Worm (Caenorhabditis elegans) whole organism, mixed stage, embryonic: ENCODE data around the gene T04H1.12.

ENCODE experiments used
- M03D4.4 ChIP-seq: sonication (generic microtip); optimal IDR thresholded peaks from 2 replicates; lab custom pipeline; 2017; ENCODE audit warnings: mild to moderate bottlenecking, missing genetic modification characterization, missing compliant biosample characterization
- bed-3 ChIP-seq: fragments of 200-800 bp; sonication (Bioruptor generic); optimal IDR thresholded peaks from 3 replicates; lab custom pipeline; 2018; ENCODE audit warnings: mild to moderate bottlenecking, missing genetic modification characterization, moderate library complexity, missing compliant biosample characterization
- blmp-1 ChIP-seq: fragments of 150-350 bp; optimal IDR thresholded peaks from 2 replicates; lab custom pipeline; 2014; ENCODE audit warnings: missing biosample characterization, missing genetic modification characterization
- ceh-39 ChIP-seq: fragments of 150-350 bp; optimal IDR thresholded peaks from 2 replicates; lab custom pipeline; 2014; ENCODE audit warnings: missing biosample characterization, missing genetic modification characterization
- ceh-43 ChIP-seq: fragments of 200-800 bp; sonication (Bioruptor generic); optimal IDR thresholded peaks from 2 replicates; lab custom pipeline; 2018; ENCODE audit warnings: mild to moderate bottlenecking, missing genetic modification characterization, moderate library complexity, missing compliant biosample characterization
- ceh-83 ChIP-seq: fragments of 200-800 bp; sonication (Bioruptor generic); optimal IDR thresholded peaks from 2 replicates; lab custom pipeline; 2018; ENCODE audit warnings: mild to moderate bottlenecking, missing genetic modification characterization, missing compliant biosample characterization
- ces-1 ChIP-seq: fragments of 150-350 bp; optimal IDR thresholded peaks from 2 replicates; lab custom pipeline; 2014; ENCODE audit warnings: missing biosample characterization, missing genetic modification reagents, missing genetic modification characterization
- cnd-1 ChIP-seq: fragments of 200-800 bp; sonication (Bioruptor generic); optimal IDR thresholded peaks from 2 replicates; lab custom pipeline; 2018; ENCODE audit warnings: mild to moderate bottlenecking, missing genetic modification characterization, missing compliant biosample characterization
- drap-1 ChIP-seq: fragments of 200-800 bp; sonication (Bioruptor generic); optimal IDR thresholded peaks from 3 replicates; lab custom pipeline; 2018; ENCODE audit warnings: mild to moderate bottlenecking, missing genetic modification characterization, missing compliant biosample characterization
- elt-3 ChIP-seq: fragments of 150-350 bp; optimal IDR thresholded peaks from 2 replicates; lab custom pipeline; 2014; ENCODE audit warnings: missing biosample characterization, missing genetic modification characterization
- flh-1 ChIP-seq: fragments of 200-800 bp; sonication (Bioruptor generic); optimal IDR thresholded peaks from 2 replicates; lab custom pipeline; 2018; ENCODE audit warnings: mild to moderate bottlenecking, missing genetic modification characterization, moderate library complexity, missing compliant biosample characterization
- ham-2 ChIP-seq: fragments of 200-800 bp; sonication (Bioruptor generic); optimal IDR thresholded peaks from 2 replicates; lab custom pipeline; 2018; ENCODE audit warnings: mild to moderate bottlenecking, missing genetic modification characterization, missing compliant biosample characterization
- hlh-1 ChIP-seq: fragments of 150-350 bp; optimal IDR thresholded peaks from 2 replicates; lab custom pipeline; 2014; ENCODE audit warnings: missing biosample characterization, missing genetic modification reagents, missing genetic modification characterization
- lin-13 ChIP-seq: fragments of 150-350 bp; optimal IDR thresholded peaks from 2 replicates; lab custom pipeline; 2014; ENCODE audit warnings: missing biosample characterization, missing genetic modification characterization
- lin-32 ChIP-seq: fragments of 200-800 bp; sonication (Bioruptor generic); optimal IDR thresholded peaks from 2 replicates; lab custom pipeline; 2018; ENCODE audit warnings: mild to moderate bottlenecking, missing genetic modification characterization, missing compliant biosample characterization
- lsy-2 ChIP-seq: fragments of 150-350 bp; optimal IDR thresholded peaks from 2 replicates; lab custom pipeline; 2014; ENCODE audit warnings: missing biosample characterization, missing genetic modification characterization
- mab-5 ChIP-seq: fragments of 150-350 bp; optimal IDR thresholded peaks from 2 replicates; lab custom pipeline; 2014; ENCODE audit warnings: missing biosample characterization, missing genetic modification characterization
- mls-2 ChIP-seq: sonication (generic microtip); optimal IDR thresholded peaks from 2 replicates; lab custom pipeline; 2016; ENCODE audit warnings: mild to moderate bottlenecking, missing genetic modification characterization, moderate library complexity, missing compliant biosample characterization
- nhr-12 ChIP-seq: fragments of 150-350 bp; optimal IDR thresholded peaks from 2 replicates; lab custom pipeline; 2014; ENCODE audit warnings: missing biosample characterization, missing genetic modification characterization
- nhr-2 ChIP-seq: fragments of 150-350 bp; optimal IDR thresholded peaks from 2 replicates; lab custom pipeline; 2014; ENCODE audit warnings: missing biosample characterization, missing genetic modification characterization
- nhr-237 ChIP-seq: fragments of 150-350 bp; optimal IDR thresholded peaks from 2 replicates; lab custom pipeline; 2014; ENCODE audit warnings: missing biosample characterization, missing genetic modification characterization
- nhr-28 ChIP-seq: fragments of 150-350 bp; optimal IDR thresholded peaks from 2 replicates; lab custom pipeline; 2014; ENCODE audit warnings: missing biosample characterization, missing genetic modification characterization
- nhr-76 ChIP-seq: sonication (generic microtip); optimal IDR thresholded peaks from 2 replicates; lab custom pipeline; 2017; ENCODE audit warnings: missing biosample characterization, missing genetic modification characterization
- sem-2 ChIP-seq: fragments of 200-800 bp; sonication (Bioruptor generic); optimal IDR thresholded peaks from 2 replicates; lab custom pipeline; 2018; ENCODE audit warnings: mild to moderate bottlenecking, missing genetic modification characterization, missing compliant biosample characterization
- snpc-4 ChIP-seq: fragments of 150-350 bp; optimal IDR thresholded peaks from 2 replicates; lab custom pipeline; 2014; ENCODE audit warnings: missing biosample characterization, missing genetic modification characterization
- sptf-1 ChIP-seq: sonication (generic microtip); optimal IDR thresholded peaks from 2 replicates; lab custom pipeline; 2017; ENCODE audit warnings: mild to moderate bottlenecking, missing genetic modification characterization, moderate library complexity, missing compliant biosample characterization
- tbx-8 ChIP-seq: fragments of 200-800 bp; sonication (Bioruptor generic); optimal IDR thresholded peaks from 2 replicates; lab custom pipeline; 2018; ENCODE audit warnings: mild to moderate bottlenecking, missing genetic modification characterization, moderate library complexity, missing compliant biosample characterization
- unc-120 ChIP-seq: sonication (generic microtip); optimal IDR thresholded peaks from 2 replicates; lab custom pipeline; 2017; ENCODE audit warnings: missing genetic modification characterization, missing compliant biosample characterization; ENCODE audit not compliant: poor library complexity, severe bottlenecking
- unc-39 ChIP-seq: fragments of 150-350 bp; optimal IDR thresholded peaks from 2 replicates; lab custom pipeline; 2014; ENCODE audit warnings: missing biosample characterization, missing genetic modification characterization
- zip-8 ChIP-seq: fragments of 150-350 bp; optimal IDR thresholded peaks from 2 replicates; lab custom pipeline; 2014; ENCODE audit warnings: missing biosample characterization, missing genetic modification characterization
- ztf-11 ChIP-seq: fragments of 150-350 bp; optimal IDR thresholded peaks from 2 replicates; lab custom pipeline; 2014; ENCODE audit warnings: missing biosample characterization, missing genetic modification characterization

T04H1.12 gene

DNA sequence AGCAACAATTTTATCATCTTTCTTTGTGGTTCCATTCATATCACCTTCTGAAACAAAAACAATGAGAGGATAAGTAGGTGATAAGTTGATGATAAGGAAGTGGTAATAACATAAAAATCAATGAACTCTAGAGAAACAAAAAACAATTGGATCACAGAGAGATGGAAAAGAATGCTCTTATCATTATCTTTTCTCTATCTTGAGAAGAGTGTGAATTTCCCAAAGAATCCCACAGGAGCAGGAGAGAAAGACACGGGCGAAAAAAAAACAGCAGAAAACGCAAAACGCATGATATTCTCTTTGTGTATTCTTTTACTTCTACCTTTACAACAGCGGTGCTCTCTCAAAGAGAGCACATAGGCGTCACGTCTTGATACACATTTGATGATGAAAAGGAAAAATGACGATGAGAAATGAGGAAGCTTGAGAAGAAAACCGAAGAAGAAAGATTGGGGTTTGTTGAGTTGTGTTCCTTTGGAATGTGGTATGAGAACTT is 13.9 kb downstream of the T04H1.12 start, which contains the start of gene twk-24:
Gene twk-24, minus strand, starts transcription at position 51 of the 496 bp plus-strand sequence.
- TF ChIP-seq unc-39 (no peak), mls-2 (no peak)

DNA sequence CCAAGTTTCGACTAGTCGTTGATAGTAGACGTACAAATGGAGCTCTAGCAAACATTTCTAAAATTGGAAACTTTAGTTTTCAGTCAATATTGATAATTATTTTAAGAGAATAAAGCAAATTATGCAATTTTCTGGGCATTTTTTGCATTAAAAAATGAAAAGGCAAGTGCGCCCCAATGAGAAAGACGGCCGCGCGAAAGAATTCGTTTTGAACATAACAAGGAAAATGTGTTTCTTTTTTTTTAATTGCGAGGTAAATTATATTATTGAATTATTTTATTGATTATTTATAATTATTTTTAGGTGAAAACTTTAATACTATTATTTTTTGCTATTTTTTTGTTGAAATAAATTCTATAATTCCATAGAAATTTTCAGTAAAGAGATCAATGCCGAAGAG is 16.1 kb downstream of the T04H1.12 start, which contains the start of the genes tsfm-1 and capg-2:
Gene tsfm-1, minus strand, starts transcription at position 57 of the 400 bp plus-strand sequence.
Gene capg-2, plus strand, starts transcription at position 379 of the 400 bp plus-strand sequence.
- TF ChIP-seq nhr-2 (tag; lab: Kevin White, UChicago) (no peak), cnd-1 (no peak)

DNA sequence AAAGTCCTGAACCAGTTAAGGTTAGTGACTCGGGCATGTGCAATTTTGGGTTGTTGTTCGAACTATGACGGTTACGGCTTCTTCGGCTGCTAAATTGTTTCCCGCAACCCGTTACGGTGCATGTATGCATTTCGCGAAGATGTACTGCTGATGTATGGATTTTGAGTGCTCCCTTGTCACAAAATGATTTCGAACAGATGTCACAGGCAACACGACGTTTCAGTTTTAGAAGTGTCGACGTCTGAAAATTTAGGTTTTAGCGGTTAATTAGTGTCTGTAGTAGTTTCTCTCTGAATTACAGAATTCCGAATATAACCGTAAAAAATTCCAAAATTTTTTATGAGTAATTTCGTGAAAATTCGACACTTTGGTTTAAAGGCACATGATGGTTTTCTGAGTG is 20.3 kb downstream of the T04H1.12 start:
- TF ChIP-seq nhr-76 (tag; lab: Kevin White, UChicago) = no peak
- TF ChIP-seq M03D4.4 (tag; lab: Kevin White, UChicago) = no peak
- no peak for TF ChIP-seq lin-32 (GFP tag; lab: Kevin White, UChicago)
- TF ChIP-seq mab-5 (tag; lab: Kevin White, UChicago) = no peak
- TF ChIP-seq snpc-4 (tag; lab: Kevin White, UChicago) = no peak
- no peak for TF ChIP-seq unc-120 (tag; lab: Kevin White, UChicago)
- no peak for TF ChIP-seq nhr-2 (tag; lab: Kevin White, UChicago)

DNA sequence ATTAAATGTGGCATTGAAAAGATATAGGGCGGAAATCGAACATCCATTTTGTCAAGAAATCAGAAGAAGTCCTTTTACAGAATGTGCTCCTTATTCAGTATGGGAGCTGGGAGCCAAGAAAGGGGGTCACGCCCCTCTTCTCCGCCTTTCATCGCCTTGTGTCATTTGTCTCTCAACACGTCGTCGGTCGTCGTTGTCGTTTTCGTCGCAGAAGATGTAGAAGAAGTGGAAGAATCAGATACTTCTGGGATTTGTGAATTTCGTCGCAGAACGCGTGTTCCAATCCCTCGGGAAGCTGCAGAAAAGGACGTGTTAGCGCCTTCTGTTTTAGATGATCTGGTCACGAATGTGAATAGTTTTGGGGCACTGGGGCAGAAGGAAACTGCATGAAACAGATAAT is 21.5 kb downstream of the T04H1.12 start, which contains the start of gene bnc-1:
Gene bnc-1, minus strand, starts transcription at position 101 of the 400 bp plus-strand sequence.
- TF ChIP-seq ceh-39 (tag; lab: Kevin White, UChicago) (no peak), unc-39 (no peak), sptf-1 (tag; lab: Kevin White, UChicago) (no peak), lsy-2 (tag; lab: Kevin White, UChicago) (no peak), ceh-83 (no peak), lin-32 (GFP tag; lab: Kevin White, UChicago) (no peak), ces-1 (GFP tag; lab: Kevin White, UChicago) (no peak), blmp-1 (tag; lab: Kevin White, UChicago) (no peak), nhr-76 (tag; lab: Kevin White, UChicago) (no peak), zip-8 (tag; lab: Kevin White, UChicago) (no peak), sem-2 (GFP tag; lab: Kevin White, UChicago) (no peak), nhr-12 (tag; lab: Kevin White, UChicago) (no peak)

DNA sequence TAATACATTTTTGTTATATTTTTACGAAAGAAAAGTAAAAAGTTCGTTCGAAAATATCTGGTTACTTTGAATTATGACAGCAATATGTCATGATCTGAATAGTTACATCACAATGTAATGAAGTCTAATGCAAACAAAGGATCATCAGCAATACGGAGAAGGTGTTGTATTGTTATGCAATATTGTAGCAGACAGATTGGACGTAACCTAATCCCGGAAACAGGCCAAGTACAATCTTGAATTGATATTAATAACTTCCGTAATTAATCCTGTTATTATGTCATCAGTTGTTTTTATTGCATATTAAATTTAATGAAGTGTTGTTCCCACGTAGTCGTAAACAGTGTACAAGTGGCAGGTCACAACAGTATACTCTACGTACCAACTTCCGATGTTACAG is 26.1 kb downstream of the T04H1.12 start:
- TF ChIP-seq M03D4.4 (tag; lab: Kevin White, UChicago) (no peak), unc-120 (tag; lab: Kevin White, UChicago) (no peak), snpc-4 (tag; lab: Kevin White, UChicago) (no peak), ceh-43 (GFP tag; lab: Kevin White, UChicago) (no peak), lsy-2 (tag; lab: Kevin White, UChicago) (no peak), zip-8 (tag; lab: Kevin White, UChicago) (peak; percentile 60), cnd-1 (no peak), sem-2 (GFP tag; lab: Kevin White, UChicago) (no peak), lin-13 (tag; lab: Kevin White, UChicago) (no peak), mab-5 (tag; lab: Kevin White, UChicago) (no peak), elt-3 (tag; lab: Kevin White, UChicago) (no peak), nhr-76 (tag; lab: Kevin White, UChicago) (no peak), nhr-237 (tag; lab: Kevin White, UChicago) (no peak), drap-1 (GFP tag; lab: Kevin White, UChicago) (no peak), nhr-2 (tag; lab: Kevin White, UChicago) (peak; percentile 57), mls-2 (no peak), tbx-8 (no peak)

DNA sequence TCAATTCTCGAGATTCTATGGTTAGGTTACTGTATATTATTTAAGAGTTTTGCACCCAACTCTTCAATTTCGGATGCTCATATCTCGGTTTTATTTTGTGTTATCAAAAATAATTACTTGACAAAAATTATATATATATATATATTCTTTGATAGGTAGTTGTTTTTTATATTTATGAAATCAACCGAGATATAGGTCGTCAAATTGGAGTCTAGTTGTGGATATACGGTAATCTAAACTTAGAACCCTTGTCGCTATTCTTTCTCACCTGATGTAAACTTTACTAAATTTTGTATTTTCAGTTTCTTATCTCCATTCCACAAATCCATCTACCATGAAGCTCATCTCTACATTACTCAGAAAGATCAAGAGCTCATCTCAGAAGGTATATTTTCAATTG is 27.7 kb downstream of the T04H1.12 start, which contains the start of gene F55C5.10:
Gene F55C5.10, plus strand, starts transcription at position 301 of the 400 bp plus-strand sequence.
- TF ChIP-seq lin-13 (tag; lab: Kevin White, UChicago) = no peak
- no peak for TF ChIP-seq hlh-1 (tag; lab: Kevin White, UChicago)
- TF ChIP-seq drap-1 (GFP tag; lab: Kevin White, UChicago) = no peak
- no peak for TF ChIP-seq ztf-11 (tag; lab: Kevin White, UChicago)
- TF ChIP-seq blmp-1 (tag; lab: Kevin White, UChicago) = no peak
- no peak for TF ChIP-seq nhr-28
- TF ChIP-seq flh-1 = no peak
- no peak for TF ChIP-seq bed-3 (GFP tag; lab: Kevin White, UChicago)
- no peak for TF ChIP-seq ceh-39 (tag; lab: Kevin White, UChicago)
- TF ChIP-seq nhr-76 (tag; lab: Kevin White, UChicago) = no peak
- no peak for TF ChIP-seq nhr-237 (tag; lab: Kevin White, UChicago)
- no peak for TF ChIP-seq ham-2 (GFP tag; lab: Kevin White, UChicago)
- no peak for TF ChIP-seq nhr-2 (tag; lab: Kevin White, UChicago)
- TF ChIP-seq snpc-4 (tag; lab: Kevin White, UChicago) = no peak
- TF ChIP-seq elt-3 (tag; lab: Kevin White, UChicago) = no peak
- TF ChIP-seq sptf-1 (tag; lab: Kevin White, UChicago) = no peak
- TF ChIP-seq, all 35 proteins: peak for 0
